Worm (Caenorhabditis elegans): ENCODE measurements around the gene irld-20.

The irld-20 gene

DNA sequence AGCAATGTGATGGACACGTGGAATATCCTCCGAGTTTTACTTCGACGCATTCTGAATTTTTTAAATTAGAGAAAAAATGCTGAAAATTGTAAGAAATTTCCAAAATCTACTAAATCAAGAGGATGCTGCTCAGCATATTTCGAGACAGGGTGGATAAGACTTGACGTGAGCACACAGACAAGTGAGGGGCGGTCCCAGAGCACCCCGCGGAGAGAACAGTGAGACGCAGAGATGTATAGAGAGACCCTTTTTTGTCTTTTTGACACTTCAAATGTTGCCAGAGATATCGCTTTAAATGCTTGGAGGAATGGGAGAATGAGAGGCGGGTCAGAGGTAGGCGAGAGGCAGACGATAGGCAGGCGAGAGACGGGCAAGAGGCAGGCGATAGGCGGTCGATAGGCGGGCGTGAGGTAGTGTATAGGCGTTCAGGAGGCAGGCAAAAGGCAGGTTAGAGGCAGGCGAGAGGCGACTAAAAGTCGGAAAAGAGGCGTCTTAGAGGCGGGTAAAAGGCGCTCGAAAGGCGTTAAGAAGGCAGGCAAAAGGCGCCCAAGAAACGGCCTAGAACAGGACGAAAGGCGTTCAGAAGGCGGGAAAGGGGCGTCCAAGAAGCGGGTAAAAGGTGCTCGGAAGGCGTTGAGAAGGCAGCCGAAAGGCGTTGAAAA lies 28.9 kb downstream of the irld-20 start, which contains the start of gene gab-1:
TSS of gene gab-1 (minus strand) at position 51 of the 662 bp plus-strand sequence.
- no peak for TF ChIP-seq sem-4 (tag; optimal IDR thresholded peaks at IDR 0.05)
- no peak for TF ChIP-seq F13H6.1 (tag; optimal IDR thresholded peaks at IDR 0.05)
- no peak for TF ChIP-seq snpc-4 (tag; optimal IDR thresholded peaks at IDR 0.05)
- TF ChIP-seq nhr-237 (tag; optimal IDR thresholded peaks at IDR 0.05) = no peak
- TF ChIP-seq mbf-1 (tag; optimal IDR thresholded peaks at IDR 0.05) = no peak

DNA sequence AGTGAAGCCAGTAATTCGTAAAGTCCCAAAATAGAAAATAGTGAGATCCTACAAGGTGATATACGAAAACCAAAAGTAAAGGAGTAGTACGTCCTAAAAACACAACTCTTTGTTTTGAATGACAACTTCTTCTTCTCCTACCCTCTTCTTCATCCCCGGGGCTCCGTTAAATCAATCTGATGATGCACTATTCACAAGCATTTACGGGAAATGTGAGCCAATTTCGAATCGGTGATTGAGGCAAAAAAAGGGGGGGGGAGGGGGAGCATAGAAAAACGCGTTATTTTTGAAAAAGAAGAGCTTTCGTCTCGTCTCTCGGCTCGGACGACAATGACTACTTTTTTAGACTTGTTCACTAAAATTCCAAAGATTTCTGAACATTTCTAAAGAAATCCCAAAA lies 33.0 kb downstream of the irld-20 start:
- TF ChIP-seq nhr-21 (tag; optimal IDR thresholded peaks at IDR 0.05) (no peak), snpc-4 (tag; optimal IDR thresholded peaks at IDR 0.05) (no peak), mbf-1 (tag; optimal IDR thresholded peaks at IDR 0.05) (no peak), aly-2 (tag; optimal IDR thresholded peaks at IDR 0.05) (no peak), sem-4 (tag; optimal IDR thresholded peaks at IDR 0.05) (no peak), lin-11 (tag; optimal IDR thresholded peaks at IDR 0.05) (no peak), mab-5 (tag; optimal IDR thresholded peaks at IDR 0.05) (no peak), crh-2 (tag; optimal IDR thresholded peaks at IDR 0.05) (no peak)

DNA sequence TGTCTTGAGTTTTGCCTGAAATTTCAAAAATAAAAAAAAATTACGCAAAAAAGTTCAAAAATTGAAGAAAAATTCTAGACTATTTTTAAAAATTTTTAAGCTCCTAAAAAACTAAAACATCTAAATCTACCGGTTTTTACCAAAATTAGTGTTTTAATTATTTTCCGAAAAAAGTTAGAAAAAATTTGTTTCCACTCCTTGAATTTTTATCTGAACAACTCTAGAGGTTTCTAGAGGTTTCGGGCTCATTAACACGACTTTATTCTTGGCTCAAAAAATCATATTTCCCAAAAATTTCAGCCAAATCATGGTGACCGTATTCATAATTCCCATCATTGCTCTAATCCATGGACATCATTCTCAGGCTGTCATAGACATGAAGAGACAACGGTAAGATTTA lies 33.9 kb downstream of the irld-20 start, which contains the start of gene lgc-37:
TSS of gene lgc-37 (plus strand) at position 301 of the 400 bp plus-strand sequence.
- TF ChIP-seq unc-55 (GFP tag; optimal IDR thresholded peaks at IDR 0.05) (no peak), skn-1 (tag; optimal IDR thresholded peaks at IDR 0.05) (no peak), mdl-1 (tag; optimal IDR thresholded peaks at IDR 0.05) (no peak), nhr-10 (tag; optimal IDR thresholded peaks at IDR 0.05) (no peak), alr-1 (tag; optimal IDR thresholded peaks at IDR 0.05) (no peak), elt-3 (tag; optimal IDR thresholded peaks at IDR 0.05) (no peak), elt-1 (tag; optimal IDR thresholded peaks at IDR 0.05) (no peak), mab-5 (tag; optimal IDR thresholded peaks at IDR 0.05) (no peak), nhr-23 (tag; optimal IDR thresholded peaks at IDR 0.05) (no peak), C34F6.9 (tag; optimal IDR thresholded peaks at IDR 0.05) (no peak), Y55F3AM.14 (GFP tag; optimal IDR thresholded peaks at IDR 0.05) (no peak), nhr-6 (tag; optimal IDR thresholded peaks at IDR 0.05) (no peak), nhr-12 (tag; optimal IDR thresholded peaks at IDR 0.05) (no peak), gmeb-1 (tag; optimal IDR thresholded peaks at IDR 0.05) (no peak), sma-3 (GFP tag; optimal IDR thresholded peaks at IDR 0.05) (no peak), F13H6.1 (tag; optimal IDR thresholded peaks at IDR 0.05) (no peak), lin-11 (tag; optimal IDR thresholded peaks at IDR 0.05) (no peak), ceh-16 (tag; optimal IDR thresholded peaks at IDR 0.05) (no peak), sma-9 (GFP tag; optimal IDR thresholded peaks at IDR 0.05) (no peak), sma-9 (tag; optimal IDR thresholded peaks at IDR 0.05) (no peak)

DNA sequence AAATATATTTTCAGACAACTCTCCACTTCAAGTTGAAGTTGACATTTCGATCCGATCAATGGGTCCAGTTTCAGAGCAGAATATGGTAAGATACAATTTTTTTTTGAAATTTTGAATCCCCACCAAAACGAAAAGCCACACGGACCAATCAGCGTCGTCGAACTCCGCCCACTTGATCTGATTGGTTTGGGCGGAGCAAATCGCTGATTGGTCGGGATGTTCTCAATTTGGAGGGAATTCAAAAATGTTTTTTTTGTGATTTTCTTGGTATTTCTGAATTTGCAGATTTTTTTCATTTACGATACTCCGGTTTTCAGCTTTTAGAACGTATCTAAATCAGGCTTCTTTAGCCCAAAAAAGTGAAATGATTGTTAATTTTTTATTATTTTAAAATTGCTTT lies 34.5 kb downstream of the irld-20 start:
- TF ChIP-seq egl-27 (tag; optimal IDR thresholded peaks at IDR 0.05) (no peak), Y55F3AM.14 (GFP tag; optimal IDR thresholded peaks at IDR 0.05) (no peak), nhr-25 (tag; optimal IDR thresholded peaks at IDR 0.05) (no peak), nhr-77 (tag; optimal IDR thresholded peaks at IDR 0.05) (no peak), nhr-6 (tag; optimal IDR thresholded peaks at IDR 0.05) (no peak), nhr-10 (tag; optimal IDR thresholded peaks at IDR 0.05) (no peak), sma-3 (GFP tag; optimal IDR thresholded peaks at IDR 0.05) (no peak), ztf-11 (tag; optimal IDR thresholded peaks at IDR 0.05) (no peak), dmd-4 (tag; optimal IDR thresholded peaks at IDR 0.05) (no peak), crh-2 (tag; optimal IDR thresholded peaks at IDR 0.05) (no peak), nhr-237 (tag; optimal IDR thresholded peaks at IDR 0.05) (no peak), unc-55 (GFP tag; optimal IDR thresholded peaks at IDR 0.05) (no peak), R02D3.7 (tag; optimal IDR thresholded peaks at IDR 0.05) (no peak), ama-1 (optimal IDR thresholded peaks at IDR 0.05) (no peak), mab-5 (tag; optimal IDR thresholded peaks at IDR 0.05) (no peak), elt-1 (tag; optimal IDR thresholded peaks at IDR 0.05) (no peak), peb-1 (tag; optimal IDR thresholded peaks at IDR 0.05) (no peak), mdl-1 (tag; optimal IDR thresholded peaks at IDR 0.05) (no peak), blmp-1 (tag; optimal IDR thresholded peaks at IDR 0.05; ENCODE audit: insufficient read depth) (no peak), unc-62 (GFP tag; optimal IDR thresholded peaks at IDR 0.05) (no peak)
